Worm (Caenorhabditis elegans) whole organism, L1 larva: ENCODE results near the gene T04A8.7.

ENCODE experiments used
- C16A3.4 ChIP-seq: fragments of 150-350 bp; optimal IDR thresholded peaks from 2 replicates; lab custom pipeline; 2014; ENCODE audit warnings: missing biosample characterization, missing genetic modification characterization
- F16B12.6 ChIP-seq: fragments of 150-350 bp; optimal IDR thresholded peaks from 2 replicates; lab custom pipeline; 2014; ENCODE audit warnings: missing biosample characterization, missing genetic modification characterization
- aha-1 ChIP-seq: fragments of 150-350 bp; optimal IDR thresholded peaks from 2 replicates; lab custom pipeline; 2014; ENCODE audit warnings: missing biosample characterization, missing genetic modification characterization
- blmp-1 ChIP-seq: fragments of 150-350 bp; optimal IDR thresholded peaks from 2 replicates; lab custom pipeline; 2014; ENCODE audit warnings: missing biosample characterization, missing genetic modification characterization
- ceh-63 ChIP-seq: fragments of 200-800 bp; sonication (Bioruptor generic); optimal IDR thresholded peaks from 2 replicates; lab custom pipeline; 2018; ENCODE audit warnings: mild to moderate bottlenecking, missing genetic modification characterization, missing compliant biosample characterization
- ceh-82 ChIP-seq, 3 experiments: fragments of 150-350 bp in 1 of 3; sonication (generic microtip) in 2 of 3; optimal IDR thresholded peaks; 2 replicates each; lab custom pipeline; 2014 to 2017; ENCODE audit warnings: missing biosample characterization in 3 of 3, missing genetic modification characterization in 3 of 3
- ceh-88 ChIP-seq: fragments of 200-800 bp; sonication (Bioruptor generic); IDR thresholded peaks from 2 replicates; pipeline ENCODE4 v1.3.6; 2022; ENCODE audit warnings: missing genetic modification characterization, missing compliant biosample characterization
- ceh-90 ChIP-seq: sonication (generic microtip); optimal IDR thresholded peaks from 2 replicates; lab custom pipeline; 2016; ENCODE audit warnings: missing genetic modification characterization, missing compliant biosample characterization
- dpl-1 ChIP-seq, 3 experiments: fragments of 150-350 bp in 2 of 3; sonication (generic microtip) in 1 of 3; optimal IDR thresholded peaks; 2 replicates each; lab custom pipeline; 2014 to 2017; ENCODE audit warnings: missing biosample characterization in 3 of 3, missing genetic modification characterization in 3 of 3, missing genetic modification reagents in 3 of 3
- efl-1 ChIP-seq, 4 experiments: fragments of 150-350 bp; optimal IDR thresholded peaks in 3 of 4; peaks in 1 of 4; 1 replicate in 1 of 4; 2 replicates in 3 of 4; lab custom pipeline; 2014; ENCODE audit warnings: missing biosample characterization in 2 of 4, missing genetic modification characterization in 2 of 4, missing genetic modification reagents in 2 of 4
- elt-2 ChIP-seq: sonication (generic microtip); optimal IDR thresholded peaks from 2 replicates; lab custom pipeline; 2016; ENCODE audit warnings: missing genetic modification characterization, mild to moderate bottlenecking, inconsistent platforms, missing compliant biosample characterization, missing genetic modification reagents
- elt-3 ChIP-seq, 6 experiments: fragments of 150-350 bp in 1 of 6; sonication (generic microtip); optimal IDR thresholded peaks; 2 replicates each; lab custom pipeline; 2017 to 2018; ENCODE audit warnings: missing biosample characterization in 6 of 6, missing genetic modification characterization in 6 of 6, inconsistent platforms in 1 of 6
- fkh-8 ChIP-seq: sonication (generic microtip); optimal IDR thresholded peaks from 2 replicates; lab custom pipeline; 2016; ENCODE audit warnings: mild to moderate bottlenecking, missing genetic modification characterization, missing compliant biosample characterization
- hlh-17 ChIP-seq: fragments of 200-800 bp; sonication (Bioruptor generic); optimal IDR thresholded peaks from 2 replicates; lab custom pipeline; 2018; ENCODE audit warnings: missing genetic modification characterization, mild to moderate bottlenecking, missing compliant biosample characterization, moderate library complexity, borderline replicate concordance
- hpl-2 ChIP-seq: fragments of 150-350 bp; optimal IDR thresholded peaks from 2 replicates; lab custom pipeline; 2014; ENCODE audit warnings: missing biosample characterization, missing genetic modification reagents, missing genetic modification characterization
- lin-13 ChIP-seq: fragments of 150-350 bp; optimal IDR thresholded peaks from 2 replicates; lab custom pipeline; 2014; ENCODE audit warnings: missing biosample characterization, missing genetic modification reagents, missing genetic modification characterization
- lin-14 ChIP-seq: fragments of 200-800 bp; sonication (Bioruptor generic); optimal IDR thresholded peaks from 2 replicates; lab custom pipeline; 2018; ENCODE audit warnings: mild to moderate bottlenecking, missing genetic modification characterization, moderate library complexity, missing compliant biosample characterization
- lin-35 ChIP-seq, 2 experiments: fragments of 150-350 bp; optimal IDR thresholded peaks; 2 replicates each; lab custom pipeline; 2014; ENCODE audit warnings: missing biosample characterization in 2 of 2, missing genetic modification characterization in 2 of 2, missing genetic modification reagents in 2 of 2
- lin-39 ChIP-seq: fragments of 150-350 bp; optimal IDR thresholded peaks from 2 replicates; lab custom pipeline; 2014; ENCODE audit warnings: missing biosample characterization, missing genetic modification reagents, missing genetic modification characterization
- lsy-2 ChIP-seq, 2 experiments: fragments of 150-350 bp; optimal IDR thresholded peaks; 2 replicates each; lab custom pipeline; 2014; ENCODE audit warnings: missing biosample characterization in 2 of 2, missing genetic modification characterization in 2 of 2
- mdl-1 ChIP-seq, 2 experiments: fragments of 150-350 bp; optimal IDR thresholded peaks; 2 replicates each; lab custom pipeline; 2014 to 2017; ENCODE audit warnings: missing biosample characterization in 2 of 2, missing genetic modification characterization in 2 of 2, inconsistent platforms in 1 of 2
- mef-2 ChIP-seq: fragments of 150-350 bp; optimal IDR thresholded peaks from 2 replicates; lab custom pipeline; 2014; ENCODE audit warnings: missing biosample characterization, missing genetic modification characterization
- mep-1 ChIP-seq: fragments of 150-350 bp; optimal IDR thresholded peaks from 2 replicates; lab custom pipeline; 2014; ENCODE audit warnings: missing biosample characterization, missing genetic modification characterization
- nhr-19 ChIP-seq: fragments of 200-800 bp; sonication (Bioruptor generic); conservative IDR thresholded peaks from 2 replicates; pipeline ENCODE4 v1.3.6; 2022; ENCODE audit warnings: missing genetic modification characterization, missing compliant biosample characterization
- nhr-20 ChIP-seq: sonication (generic microtip); optimal IDR thresholded peaks from 2 replicates; lab custom pipeline; 2016; ENCODE audit warnings: mild to moderate bottlenecking, missing genetic modification characterization, missing compliant biosample characterization
- nhr-47 ChIP-seq: sonication (generic microtip); optimal IDR thresholded peaks from 2 replicates; lab custom pipeline; 2016; ENCODE audit warnings: mild to moderate bottlenecking, missing genetic modification characterization, moderate library complexity, missing compliant biosample characterization
- nhr-71 ChIP-seq: sonication (generic microtip); optimal IDR thresholded peaks from 2 replicates; lab custom pipeline; 2016; ENCODE audit warnings: mild to moderate bottlenecking, missing genetic modification characterization, moderate library complexity, missing compliant biosample characterization
- nhr-77 ChIP-seq: fragments of 150-350 bp; optimal IDR thresholded peaks from 2 replicates; lab custom pipeline; 2014; ENCODE audit warnings: missing biosample characterization, missing genetic modification characterization
- nhr-85 ChIP-seq: sonication (generic microtip); peaks from one replicate; lab custom pipeline; 2016; ENCODE audit warnings: missing genetic modification characterization, inconsistent platforms, missing compliant biosample characterization
- nhr-90 ChIP-seq: sonication (generic microtip); optimal IDR thresholded peaks from 2 replicates; lab custom pipeline; 2016; ENCODE audit warnings: mild to moderate bottlenecking, missing genetic modification characterization, missing compliant biosample characterization; ENCODE audit not compliant: poor library complexity
- pag-3 ChIP-seq: sonication (generic microtip); optimal IDR thresholded peaks from 2 replicates; lab custom pipeline; 2017; ENCODE audit warnings: missing genetic modification characterization, mild to moderate bottlenecking, missing compliant biosample characterization, antibody characterized with exemption, borderline replicate concordance; ENCODE audit not compliant: insufficient read depth
- rnt-1 ChIP-seq: sonication (generic microtip); optimal IDR thresholded peaks from 2 replicates; lab custom pipeline; 2016; ENCODE audit warnings: mild to moderate bottlenecking, missing genetic modification characterization, moderate library complexity, missing compliant biosample characterization
- skn-1 ChIP-seq: fragments of 150-350 bp; optimal IDR thresholded peaks from 2 replicates; lab custom pipeline; 2014; ENCODE audit warnings: missing biosample characterization, missing genetic modification characterization
- snpc-4 ChIP-seq: fragments of 150-350 bp; optimal IDR thresholded peaks from 2 replicates; lab custom pipeline; 2014; ENCODE audit warnings: missing biosample characterization, missing genetic modification characterization
- snu-23 ChIP-seq: sonication (generic microtip); optimal IDR thresholded peaks from 2 replicates; lab custom pipeline; 2016; ENCODE audit warnings: missing genetic modification characterization, missing compliant biosample characterization
- sptf-1 ChIP-seq: fragments of 150-350 bp; optimal IDR thresholded peaks from 2 replicates; lab custom pipeline; 2014; ENCODE audit warnings: missing biosample characterization, missing genetic modification characterization
- swsn-7 ChIP-seq: sonication (generic microtip); optimal IDR thresholded peaks from 2 replicates; lab custom pipeline; 2016; ENCODE audit warnings: missing genetic modification characterization, missing compliant biosample characterization
- tbx-2 ChIP-seq: sonication (generic microtip); optimal IDR thresholded peaks from 2 replicates; lab custom pipeline; 2016; ENCODE audit warnings: missing genetic modification characterization, missing compliant biosample characterization
- tlp-1 ChIP-seq: fragments of 150-350 bp; optimal IDR thresholded peaks from 2 replicates; lab custom pipeline; 2014; ENCODE audit warnings: missing biosample characterization, missing genetic modification characterization
- unc-86 ChIP-seq: sonication (generic microtip); optimal IDR thresholded peaks from 2 replicates; lab custom pipeline; 2016; ENCODE audit warnings: missing genetic modification characterization, missing compliant biosample characterization
- xbp-1 ChIP-seq: sonication (generic microtip); optimal IDR thresholded peaks from 2 replicates; lab custom pipeline; 2016; ENCODE audit warnings: missing genetic modification characterization, missing compliant biosample characterization
- zag-1 ChIP-seq: fragments of 150-350 bp; optimal IDR thresholded peaks from 2 replicates; lab custom pipeline; 2014; ENCODE audit warnings: missing biosample characterization, missing genetic modification characterization
- ztf-11 ChIP-seq, 2 experiments: sonication (generic microtip); optimal IDR thresholded peaks; 2 replicates each; lab custom pipeline; 2016 to 2017; ENCODE audit warnings: missing genetic modification characterization in 2 of 2, missing biosample characterization in 1 of 2, missing compliant biosample characterization in 1 of 2

Gene T04A8.7

DNA sequence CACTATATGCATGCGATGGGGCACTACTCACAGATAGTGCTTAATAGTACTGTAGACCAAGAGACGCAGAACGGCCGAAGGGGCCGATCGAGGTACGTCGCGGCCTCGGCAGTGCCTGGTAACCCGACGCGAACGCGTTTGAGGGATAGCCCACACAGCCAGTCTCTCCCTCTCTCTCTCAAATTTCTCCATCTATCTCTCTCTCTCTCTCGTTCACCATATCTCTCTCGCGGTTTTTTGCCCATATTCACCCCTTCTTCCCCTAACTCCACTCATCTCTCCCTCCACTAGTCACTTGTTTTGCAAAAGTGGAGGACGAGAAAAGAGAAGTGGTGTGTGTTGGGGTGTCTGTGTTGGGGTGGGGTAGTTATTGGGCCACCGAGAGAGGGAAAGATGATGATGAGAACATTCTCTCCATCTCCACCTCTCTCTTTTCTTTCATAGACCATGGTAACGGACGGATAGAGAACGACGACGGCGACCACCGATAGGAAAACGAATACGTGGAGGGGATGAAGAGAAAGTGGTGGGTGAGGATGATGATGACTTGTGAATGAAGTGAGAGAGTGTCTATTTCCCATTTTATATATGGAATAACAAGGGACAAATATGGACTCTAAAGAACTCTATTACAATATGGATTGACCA lies 28.3 kb upstream of the T04A8.7 start:
- peak; percentile 34 for TF ChIP-seq nhr-90 (tag; lab: Kevin White, UChicago)
- peak; percentile 51 for TF ChIP-seq nhr-20 (tag; lab: Kevin White, UChicago)
- peak in 1 of 2 experiments; percentile 32 for TF ChIP-seq mdl-1 (tag; optimal IDR thresholded peaks at IDR 0.05; lab: Kevin White, UChicago)
- TF ChIP-seq nhr-47 = peak; percentile 51
- peak; percentile 89 for TF ChIP-seq nhr-85
- TF ChIP-seq lin-39 = no peak
- no peak for TF ChIP-seq sptf-1
- TF ChIP-seq ceh-82 (tag; optimal IDR thresholded peaks at IDR 0.05; lab: Kevin White, UChicago) = peak in 2 of 3 experiments; percentile 22 to 63
- TF ChIP-seq mep-1 (tag; lab: Kevin White, UChicago) = peak; percentile 66
- no peak for TF ChIP-seq mef-2 (tag; lab: Kevin White, UChicago)
- TF ChIP-seq skn-1 = peak; percentile 71
- peak; percentile 61 for TF ChIP-seq nhr-71 (tag; lab: Kevin White, UChicago)
- TF ChIP-seq xbp-1 (tag; lab: Kevin White, UChicago) = peak; percentile 39
- TF ChIP-seq tbx-2 (tag; lab: Kevin White, UChicago) = peak; percentile 18
- peak; percentile 46 for TF ChIP-seq swsn-7 (tag; lab: Kevin White, UChicago)
- peak in 2 of 3 experiments; percentile 3 to 24 for TF ChIP-seq dpl-1 (GFP tag; optimal IDR thresholded peaks at IDR 0.05; lab: Kevin White, UChicago)
- no peak for TF ChIP-seq zag-1 (tag; lab: Kevin White, UChicago)
- TF ChIP-seq rnt-1 (tag; lab: Kevin White, UChicago) = peak; percentile 29
- TF ChIP-seq elt-3 (tag; optimal IDR thresholded peaks at IDR 0.05; lab: Kevin White, UChicago) = no peak
- TF ChIP-seq hpl-2 (GFP tag; lab: Kevin White, UChicago) = no peak
- peak; percentile 43 for TF ChIP-seq fkh-8
- no peak for TF ChIP-seq aha-1 (tag; lab: Kevin White, UChicago)
- TF ChIP-seq blmp-1 = peak; percentile 87
- TF ChIP-seq lsy-2 (tag; optimal IDR thresholded peaks at IDR 0.05; lab: Kevin White, UChicago) = peak; percentile 33 to 62
- TF ChIP-seq F16B12.6 (tag; lab: Kevin White, UChicago) = peak; percentile 8
- TF ChIP-seq ztf-11 (tag; optimal IDR thresholded peaks at IDR 0.05; lab: Kevin White, UChicago) = peak in 1 of 2 experiments; percentile 25
- TF ChIP-seq ceh-63 (GFP tag; lab: Kevin White, UChicago) = no peak
- TF ChIP-seq C16A3.4 (tag; lab: Kevin White, UChicago) = no peak
- peak; percentile 94 for TF ChIP-seq lin-14 (GFP tag; lab: Kevin White, UChicago)
- no peak for TF ChIP-seq hlh-17
- no peak for TF ChIP-seq lin-13 (GFP tag; lab: Kevin White, UChicago)
- peak; percentile 22 for TF ChIP-seq nhr-77 (tag; lab: Kevin White, UChicago)
- TF ChIP-seq nhr-19 (GFP tag; lab: Robert Waterston, UW) = peak; percentile 33; the same call in 1 of the 2 replicates
- no peak for TF ChIP-seq elt-2 (tag; lab: Kevin White, UChicago)
- TF ChIP-seq snu-23 (GFP tag; lab: Kevin White, UChicago) = peak; percentile 61
- TF ChIP-seq ceh-88 (GFP tag; lab: Robert Waterston, UW) = no peak
- TF ChIP-seq pag-3 (tag; lab: Kevin White, UChicago) = no peak
- no peak for TF ChIP-seq ceh-90
- peak; percentile 36 to 37 for TF ChIP-seq efl-1 (optimal IDR thresholded peaks at IDR 0.05; lab: Kevin White, UChicago)
- peak; percentile 21 to 95 for TF ChIP-seq efl-1 (GFP tag; optimal IDR thresholded peaks at IDR 0.05 in 1 of 2; lab: Kevin White, UChicago)
- peak; percentile 25 to 50 for TF ChIP-seq lin-35 (GFP tag; optimal IDR thresholded peaks at IDR 0.05; lab: Kevin White, UChicago)
- no peak for TF ChIP-seq tlp-1
- TF ChIP-seq snpc-4 (tag; lab: Kevin White, UChicago) = peak; percentile 31
- TF ChIP-seq unc-86 = peak; percentile 25
- TF ChIP-seq, all 84 proteins: peak for 27
